Worm (Caenorhabditis elegans) whole organism, L4 larva: ENCODE measurements around the gene clec-52.

Source experiments
- F26F4.8 ChIP-seq: fragments of 200-800 bp; sonication (Bioruptor generic); conservative IDR thresholded peaks from 2 replicates; pipeline ENCODE4 v1.3.6; 2022; ENCODE audit warnings: missing genetic modification characterization, missing compliant biosample characterization
- F37D6.2 ChIP-seq: sonication (generic microtip); optimal IDR thresholded peaks from 2 replicates; lab custom pipeline; 2016; ENCODE audit warnings: mild to moderate bottlenecking, missing genetic modification characterization, missing compliant biosample characterization
- F44E2.7 ChIP-seq: fragments of 200-800 bp; sonication (Bioruptor generic); IDR thresholded peaks from 2 replicates; pipeline ENCODE4 v2.1.2; 2022; ENCODE audit warnings: missing genetic modification characterization, missing compliant biosample characterization
- Y105C5A.15 ChIP-seq: fragments of 200-800 bp; sonication (Bioruptor generic); IDR thresholded peaks from 2 replicates; pipeline ENCODE4 v1.3.6; 2022; ENCODE audit warnings: missing genetic modification characterization, missing compliant biosample characterization
- Y48G9A.11 ChIP-seq: fragments of 200-800 bp; sonication (Bioruptor generic); IDR thresholded peaks from 2 replicates; pipeline ENCODE4 v1.3.6; 2022; ENCODE audit warnings: missing genetic modification reagents, missing genetic modification characterization, missing compliant biosample characterization
- Y75B8A.6 ChIP-seq: fragments of 200-800 bp; sonication (Bioruptor generic); IDR thresholded peaks from 2 replicates; pipeline ENCODE4 v1.3.6; 2022; ENCODE audit warnings: missing genetic modification reagents, missing genetic modification characterization, missing compliant biosample characterization
- arid-1 ChIP-seq: fragments of 200-800 bp; sonication (Bioruptor generic); conservative IDR thresholded peaks from 2 replicates; pipeline ENCODE4 v1.3.6; 2022; ENCODE audit warnings: missing genetic modification reagents, missing genetic modification characterization, missing compliant biosample characterization
- attf-4 ChIP-seq: sonication (generic microtip); optimal IDR thresholded peaks from 3 replicates; lab custom pipeline; 2017; ENCODE audit warnings: missing biosample characterization, missing genetic modification characterization
- ceh-20 ChIP-seq: fragments of 200-800 bp; sonication (Bioruptor generic); IDR thresholded peaks from 2 replicates; pipeline ENCODE4 v1.3.6; 2022; ENCODE audit warnings: missing genetic modification reagents, missing genetic modification characterization, missing compliant biosample characterization
- ceh-28 ChIP-seq: fragments of 150-350 bp; optimal IDR thresholded peaks from 2 replicates; lab custom pipeline; 2014; ENCODE audit warnings: missing biosample characterization, missing genetic modification reagents, missing genetic modification characterization
- ces-1 ChIP-seq: fragments of 150-350 bp; sonication (generic microtip); optimal IDR thresholded peaks from 4 replicates; lab custom pipeline; 2014; ENCODE audit warnings: missing biosample characterization, missing genetic modification reagents, missing genetic modification characterization
- daf-12 ChIP-seq: fragments of 150-350 bp; optimal IDR thresholded peaks from 2 replicates; lab custom pipeline; 2014; ENCODE audit warnings: missing biosample characterization, missing genetic modification reagents, missing genetic modification characterization
- daf-19 ChIP-seq: fragments of 200-800 bp; sonication (Bioruptor generic); conservative IDR thresholded peaks from 2 replicates; pipeline ENCODE4 v1.3.6; 2022; ENCODE audit warnings: missing genetic modification characterization, missing compliant biosample characterization
- daf-8 ChIP-seq: fragments of 200-800 bp; sonication (Bioruptor generic); IDR thresholded peaks from 2 replicates; pipeline ENCODE4 v1.3.6; 2022; ENCODE audit warnings: missing genetic modification characterization, missing compliant biosample characterization
- dmd-6 ChIP-seq: fragments of 200-800 bp; sonication (Bioruptor generic); IDR thresholded peaks from 2 replicates; pipeline ENCODE4 v1.3.6; 2022; ENCODE audit warnings: missing genetic modification reagents, missing genetic modification characterization, missing compliant biosample characterization
- dmd-9 ChIP-seq: fragments of 200-800 bp; sonication (Bioruptor generic); IDR thresholded peaks from 2 replicates; pipeline ENCODE4 v1.3.6; 2022; ENCODE audit warnings: missing genetic modification reagents, missing genetic modification characterization, missing compliant biosample characterization
- duxl-1 ChIP-seq: sonication (generic microtip); optimal IDR thresholded peaks from 2 replicates; lab custom pipeline; 2016; ENCODE audit warnings: mild to moderate bottlenecking, missing genetic modification characterization, moderate library complexity, missing compliant biosample characterization; ENCODE audit not compliant: poor library complexity
- egl-27 ChIP-seq: sonication (generic microtip); optimal IDR thresholded peaks from 3 replicates; lab custom pipeline; 2017; ENCODE audit warnings: missing biosample characterization, missing genetic modification reagents, missing genetic modification characterization
- fkh-10 ChIP-seq: fragments of 150-350 bp; optimal IDR thresholded peaks from 2 replicates; lab custom pipeline; 2014; ENCODE audit warnings: missing biosample characterization, missing genetic modification reagents, missing genetic modification characterization
- gei-8 ChIP-seq: fragments of 200-800 bp; sonication (Bioruptor generic); optimal IDR thresholded peaks from 2 replicates; lab custom pipeline; 2018; ENCODE audit warnings: mild to moderate bottlenecking, missing genetic modification characterization, missing compliant biosample characterization
- hlh-11 ChIP-seq: fragments of 200-800 bp; sonication (Bioruptor generic); optimal IDR thresholded peaks from 2 replicates; lab custom pipeline; 2018; ENCODE audit warnings: mild to moderate bottlenecking, missing genetic modification characterization, missing compliant biosample characterization
- hlh-30 ChIP-seq: sonication (generic microtip); optimal IDR thresholded peaks from 2 replicates; lab custom pipeline; 2017; ENCODE audit warnings: antibody characterized with exemption, mild to moderate bottlenecking, missing genetic modification characterization, missing compliant biosample characterization; ENCODE audit not compliant: insufficient read depth
- hmg-1.1 ChIP-seq: fragments of 200-800 bp; sonication (Bioruptor generic); IDR thresholded peaks from 2 replicates; pipeline ENCODE4 v1.3.6; 2022; ENCODE audit warnings: missing genetic modification reagents, missing genetic modification characterization, missing compliant biosample characterization
- lin-13 ChIP-seq: fragments of 150-350 bp; optimal IDR thresholded peaks from 2 replicates; lab custom pipeline; 2014; ENCODE audit warnings: missing biosample characterization, missing genetic modification reagents, missing genetic modification characterization
- lin-29 ChIP-seq: fragments of 200-800 bp; sonication (Bioruptor generic); IDR thresholded peaks from 2 replicates; pipeline ENCODE4 v1.3.6; 2022; ENCODE audit warnings: missing genetic modification reagents, missing genetic modification characterization, missing compliant biosample characterization
- madf-9 ChIP-seq: fragments of 200-800 bp; sonication (Bioruptor generic); conservative IDR thresholded peaks from 2 replicates; pipeline ENCODE4 v1.3.6; 2022; ENCODE audit warnings: missing genetic modification reagents, missing genetic modification characterization, missing compliant biosample characterization
- mdl-1 ChIP-seq, 2 experiments: fragments of 150-350 bp in 1 of 2; sonication (generic microtip) in 1 of 2; optimal IDR thresholded peaks; 2 replicates each; lab custom pipeline; 2014 to 2017; ENCODE audit warnings: missing biosample characterization in 2 of 2, missing genetic modification characterization in 2 of 2
- mdt-29 ChIP-seq: fragments of 200-800 bp; sonication (Bioruptor generic); IDR thresholded peaks from 2 replicates; pipeline ENCODE4 v1.3.6; 2022; ENCODE audit warnings: missing genetic modification reagents, missing genetic modification characterization, missing compliant biosample characterization
- mxl-3 ChIP-seq: fragments of 200-800 bp; sonication (Bioruptor generic); optimal IDR thresholded peaks from 2 replicates; lab custom pipeline; 2018; ENCODE audit warnings: mild to moderate bottlenecking, missing genetic modification characterization, missing compliant biosample characterization
- nhr-10 ChIP-seq: fragments of 150-350 bp; optimal IDR thresholded peaks from 2 replicates; lab custom pipeline; 2014; ENCODE audit warnings: missing biosample characterization, missing genetic modification characterization
- nhr-111 ChIP-seq: fragments of 200-800 bp; sonication (Bioruptor generic); optimal IDR thresholded peaks from 2 replicates; lab custom pipeline; 2018; ENCODE audit warnings: mild to moderate bottlenecking, missing genetic modification characterization, missing compliant biosample characterization
- nhr-237 ChIP-seq: sonication (generic microtip); optimal IDR thresholded peaks from 2 replicates; lab custom pipeline; 2017; ENCODE audit warnings: missing biosample characterization, missing genetic modification characterization
- nhr-25 ChIP-seq: sonication (generic microtip); optimal IDR thresholded peaks from 2 replicates; lab custom pipeline; 2017; ENCODE audit warnings: missing genetic modification characterization, mild to moderate bottlenecking, missing compliant biosample characterization, antibody characterized with exemption, moderate library complexity, borderline replicate concordance; ENCODE audit not compliant: insufficient read depth
- nhr-28 ChIP-seq: fragments of 150-350 bp; optimal IDR thresholded peaks from 2 replicates; lab custom pipeline; 2014; ENCODE audit warnings: missing biosample characterization, missing genetic modification characterization
- nhr-41 ChIP-seq: fragments of 200-800 bp; sonication (Bioruptor generic); IDR thresholded peaks from 2 replicates; pipeline ENCODE4 v1.3.6; 2022; ENCODE audit warnings: missing genetic modification reagents, missing genetic modification characterization, missing compliant biosample characterization
- nhr-42 ChIP-seq: fragments of 200-800 bp; sonication (Bioruptor generic); IDR thresholded peaks from 2 replicates; pipeline ENCODE4 v1.3.6; 2022; ENCODE audit warnings: missing genetic modification characterization, missing compliant biosample characterization
- nhr-48 ChIP-seq: sonication (generic microtip); optimal IDR thresholded peaks from 2 replicates; lab custom pipeline; 2016; ENCODE audit warnings: mild to moderate bottlenecking, missing genetic modification characterization, missing compliant biosample characterization
- nhr-77 ChIP-seq: fragments of 150-350 bp; optimal IDR thresholded peaks from 2 replicates; lab custom pipeline; 2014; ENCODE audit warnings: missing biosample characterization, missing genetic modification characterization
- pha-4 ChIP-seq, 2 experiments: fragments of 150-350 bp in 1 of 2; fragments of 200-800 bp in 1 of 2; sonication (Bioruptor generic) in 1 of 2; IDR thresholded peaks in 1 of 2; optimal IDR thresholded peaks in 1 of 2; 2 replicates each; pipeline versions ENCODE4 v1.3.6 to Lab custom; 2014 to 2022; ENCODE audit warnings: missing genetic modification characterization in 2 of 2, missing genetic modification reagents in 2 of 2, missing biosample characterization in 1 of 2, missing compliant biosample characterization in 1 of 2
- pqm-1 ChIP-seq: sonication (generic microtip); optimal IDR thresholded peaks from 2 replicates; lab custom pipeline; 2017; ENCODE audit warnings: missing biosample characterization, missing genetic modification characterization
- skn-1 ChIP-seq: fragments of 150-350 bp; optimal IDR thresholded peaks from 2 replicates; lab custom pipeline; 2014; ENCODE audit warnings: missing biosample characterization, missing genetic modification characterization
- snpc-1.2 ChIP-seq: fragments of 200-800 bp; sonication (Bioruptor generic); IDR thresholded peaks from 2 replicates; pipeline ENCODE4 v1.3.6; 2022; ENCODE audit warnings: missing genetic modification reagents, missing genetic modification characterization, missing compliant biosample characterization
- zag-1 ChIP-seq: fragments of 150-350 bp; optimal IDR thresholded peaks from 2 replicates; lab custom pipeline; 2014; ENCODE audit warnings: missing biosample characterization, missing genetic modification characterization
- zip-11 ChIP-seq: fragments of 200-800 bp; sonication (Bioruptor generic); IDR thresholded peaks from 2 replicates; pipeline ENCODE4 v1.3.6; 2022; ENCODE audit warnings: missing genetic modification characterization, missing compliant biosample characterization
- zip-2 ChIP-seq: fragments of 150-350 bp; optimal IDR thresholded peaks from 2 replicates; lab custom pipeline; 2014; ENCODE audit warnings: missing biosample characterization, missing genetic modification characterization

The clec-52 gene

DNA sequence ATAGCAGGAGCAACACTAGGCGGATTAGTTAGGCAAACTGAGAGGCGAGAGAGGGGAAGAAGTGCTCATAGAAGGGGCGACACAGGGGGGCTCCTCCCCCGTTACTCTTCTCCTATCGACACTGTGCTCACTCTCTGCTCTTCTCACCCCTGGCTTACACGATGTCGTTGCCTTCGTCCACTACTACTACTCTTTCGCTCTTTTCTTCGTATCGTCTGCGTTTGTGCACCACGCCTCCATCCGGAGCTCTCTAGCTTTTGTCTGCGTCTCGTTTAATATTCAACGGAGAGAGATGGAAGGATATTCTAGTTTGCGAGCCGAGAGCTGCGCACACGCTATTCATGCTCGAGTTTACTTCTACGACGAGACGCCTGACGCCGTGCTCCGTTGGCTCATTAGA lies 14.8 kb upstream of the clec-52 start (continued):
- no peak for TF ChIP-seq nhr-41 (GFP tag; lab: Robert Waterston, UW)
- no peak for TF ChIP-seq skn-1 (tag; lab: Kevin White, UChicago)
- TF ChIP-seq nhr-42 (GFP tag; lab: Robert Waterston, UW) = no peak
- no peak for TF ChIP-seq daf-8 (GFP tag; lab: Robert Waterston, UW)
- TF ChIP-seq ceh-20 (GFP tag; lab: Robert Waterston, UW) = no peak
- TF ChIP-seq lin-29 (GFP tag; lab: Robert Waterston, UW) = no peak
- peak; percentile 15; the same call in 1 of the 2 replicates for TF ChIP-seq dmd-6 (GFP tag; lab: Robert Waterston, UW)
- TF ChIP-seq dmd-9 = no peak
- TF ChIP-seq pqm-1 = no peak
- TF ChIP-seq zip-11 = no peak
- no peak for TF ChIP-seq lin-13 (GFP tag; lab: Kevin White, UChicago)
- no peak for TF ChIP-seq nhr-237 (tag; lab: Kevin White, UChicago)
- no peak for TF ChIP-seq mdt-29 (GFP tag; lab: Robert Waterston, UW)
- peak; percentile 34; the same call in 1 of the 2 replicates for TF ChIP-seq pha-4 (GFP tag; IDR thresholded peaks at IDR 0.05; lab: Robert Waterston, UW)
- no peak for TF ChIP-seq pha-4 (tag; optimal IDR thresholded peaks at IDR 0.05; lab: Kevin White, UChicago)
- TF ChIP-seq nhr-48 = no peak
- TF ChIP-seq arid-1 = no peak
- TF ChIP-seq ces-1 (GFP tag; lab: Kevin White, UChicago) = no peak
- no peak for TF ChIP-seq Y105C5A.15 (GFP tag; lab: Robert Waterston, UW)
- TF ChIP-seq hlh-30 = peak; percentile 37
- TF ChIP-seq mdl-1 (tag; optimal IDR thresholded peaks at IDR 0.05; lab: Kevin White, UChicago) = peak in 1 of 2 experiments; percentile 12
- TF ChIP-seq hmg-1.1 = peak; percentile 52
- TF ChIP-seq nhr-25 (tag; lab: Kevin White, UChicago) = no peak
- TF ChIP-seq F26F4.8 (GFP tag; lab: Robert Waterston, UW) = no peak
- peak; percentile 65 for TF ChIP-seq fkh-10 (GFP tag; lab: Kevin White, UChicago)
- no peak for TF ChIP-seq attf-4 (tag; lab: Kevin White, UChicago)
- TF ChIP-seq hlh-11 (tag; lab: Kevin White, UChicago) = no peak
- TF ChIP-seq mxl-3 (GFP tag; lab: Kevin White, UChicago) = peak; percentile 28
- TF ChIP-seq nhr-28 (tag; lab: Kevin White, UChicago) = no peak
- TF ChIP-seq snpc-1.2 (GFP tag; lab: Robert Waterston, UW) = no peak
- no peak for TF ChIP-seq daf-12
- no peak for TF ChIP-seq nhr-10 (tag; lab: Kevin White, UChicago)
- no peak for TF ChIP-seq Y48G9A.11 (GFP tag; lab: Robert Waterston, UW)
- no peak for TF ChIP-seq nhr-77 (tag; lab: Kevin White, UChicago)
- TF ChIP-seq zag-1 = no peak
- TF ChIP-seq egl-27 = no peak
- TF ChIP-seq madf-9 (GFP tag; lab: Robert Waterston, UW) = no peak
- TF ChIP-seq F44E2.7 (GFP tag; lab: Robert Waterston, UW) = no peak
- no peak for TF ChIP-seq duxl-1 (tag; lab: Kevin White, UChicago)
- no peak for TF ChIP-seq gei-8 (GFP tag; lab: Kevin White, UChicago)
- no peak for TF ChIP-seq ceh-28 (tag; lab: Kevin White, UChicago)
- no peak for TF ChIP-seq daf-19 (GFP tag; lab: Robert Waterston, UW)
- TF ChIP-seq F37D6.2 = peak; percentile 3
- TF ChIP-seq Y75B8A.6 (GFP tag; lab: Robert Waterston, UW) = no peak
- no peak for TF ChIP-seq zip-2 (tag; lab: Kevin White, UChicago)
- no peak for TF ChIP-seq nhr-111
